Comparison of ENCODE assay signal across 5 worm cellular contexts in genomic region chrII:8742006-8742847, ce11.
TF ChIP-seq lines count a peak whose summit lies in the region.

No protein-coding gene starts in this region.

TF ChIP-seq in whole organism, L1 larva, 84 proteins besides CTCF, POLR2A, EP300 and RAD21 (continues in another document):
- TF ChIP-seq nhr-20 (tag; optimal IDR thresholded peaks at IDR 0.05; lab: Kevin White, UChicago) (peak; percentile 97), unc-62 (GFP tag; optimal IDR thresholded peaks at IDR 0.05; lab: Kevin White, UChicago) (no peak), snpc-4 (tag; optimal IDR thresholded peaks at IDR 0.05; lab: Kevin White, UChicago) (no peak), elt-3 (tag; optimal IDR thresholded peaks at IDR 0.05; lab: Kevin White, UChicago) (peak in 5 of 6 experiments; percentile 29 to 97 (median 64)), fkh-10 (GFP tag; optimal IDR thresholded peaks at IDR 0.05; lab: Kevin White, UChicago) (no peak), dsc-1 (tag; optimal IDR thresholded peaks at IDR 0.05; lab: Kevin White, UChicago) (no peak), pqm-1 (tag; optimal IDR thresholded peaks at IDR 0.05; lab: Kevin White, UChicago) (no peak), nhr-11 (tag; optimal IDR thresholded peaks at IDR 0.05; lab: Kevin White, UChicago) (peak; percentile 70), ceh-82 (tag; optimal IDR thresholded peaks at IDR 0.05; lab: Kevin White, UChicago) (no peak), C16A3.4 (tag; optimal IDR thresholded peaks at IDR 0.05; lab: Kevin White, UChicago) (peak; percentile 55), Y116A8C.19 (tag; optimal IDR thresholded peaks at IDR 0.05; lab: Kevin White, UChicago; ENCODE audit: borderline replicate concordance) (no peak), xbp-1 (tag; optimal IDR thresholded peaks at IDR 0.05; lab: Kevin White, UChicago) (peak; percentile 58), F16B12.6 (tag; optimal IDR thresholded peaks at IDR 0.05; lab: Kevin White, UChicago) (no peak), C34B4.2 (tag; optimal IDR thresholded peaks at IDR 0.05; lab: Kevin White, UChicago) (no peak), nhr-90 (tag; optimal IDR thresholded peaks at IDR 0.05; lab: Kevin White, UChicago; ENCODE audit: poor library complexity) (peak; percentile 94), sup-37 (GFP tag; optimal IDR thresholded peaks at IDR 0.05; lab: Kevin White, UChicago) (no peak), lin-15B (tag; optimal IDR thresholded peaks at IDR 0.05; lab: Kevin White, UChicago) (no peak)

TF ChIP-seq in whole organism, L2 larva, 48 proteins besides CTCF, POLR2A, EP300 and RAD21 (continues in another document):
- TF ChIP-seq lsy-2 (tag; optimal IDR thresholded peaks at IDR 0.05; lab: Kevin White, UChicago) (peak in 1 of 2 experiments; percentile 72), egl-27 (tag; optimal IDR thresholded peaks at IDR 0.05; lab: Kevin White, UChicago) (peak; percentile 38), lin-11 (tag; optimal IDR thresholded peaks at IDR 0.05; lab: Kevin White, UChicago) (no peak), ztf-1 (GFP tag; conservative IDR thresholded peaks at IDR 0.05; lab: Robert Waterston, UW) (no peak), mdl-1 (tag; optimal IDR thresholded peaks at IDR 0.05; lab: Kevin White, UChicago) (peak; percentile 89 to 90), peb-1 (tag; optimal IDR thresholded peaks at IDR 0.05; lab: Kevin White, UChicago) (no peak), elt-1 (tag; optimal IDR thresholded peaks at IDR 0.05; lab: Kevin White, UChicago) (no peak), zag-1 (tag; optimal IDR thresholded peaks at IDR 0.05; lab: Kevin White, UChicago) (no peak), ceh-16 (tag; optimal IDR thresholded peaks at IDR 0.05; lab: Kevin White, UChicago) (no peak), snpc-4 (tag; optimal IDR thresholded peaks at IDR 0.05; lab: Kevin White, UChicago) (no peak), R02D3.7 (tag; optimal IDR thresholded peaks at IDR 0.05; lab: Kevin White, UChicago) (no peak), sma-3 (GFP tag; optimal IDR thresholded peaks at IDR 0.05; lab: Kevin White, UChicago) (no peak), nhr-25 (tag; optimal IDR thresholded peaks at IDR 0.05; lab: Kevin White, UChicago) (peak; percentile 95), unc-39 (tag; optimal IDR thresholded peaks at IDR 0.05; lab: Kevin White, UChicago) (no peak), skn-1 (tag; optimal IDR thresholded peaks at IDR 0.05; lab: Kevin White, UChicago) (no peak), lin-13 (GFP tag; optimal IDR thresholded peaks at IDR 0.05; lab: Kevin White, UChicago) (peak; percentile 14), ztf-4 (tag; optimal IDR thresholded peaks at IDR 0.05; lab: Kevin White, UChicago) (no peak), ama-1 (optimal IDR thresholded peaks at IDR 0.05; lab: Kevin White, UChicago) (no peak), nhr-21 (tag; optimal IDR thresholded peaks at IDR 0.05; lab: Kevin White, UChicago) (peak; percentile 95), lin-39 (tag; optimal IDR thresholded peaks at IDR 0.05; lab: Kevin White, UChicago) (no peak)

TF ChIP-seq in whole organism, L3 larva, 47 proteins besides CTCF, POLR2A, EP300 and RAD21 (continues in another document):
- TF ChIP-seq ama-1 (optimal IDR thresholded peaks at IDR 0.05; lab: Kevin White, UChicago) (peak; percentile 63), mdl-1 (tag; optimal IDR thresholded peaks at IDR 0.05; lab: Kevin White, UChicago) (peak; percentile 92), ztf-4 (tag; optimal IDR thresholded peaks at IDR 0.05; lab: Kevin White, UChicago) (peak; percentile 31), nhr-25 (tag; optimal IDR thresholded peaks at IDR 0.05; lab: Kevin White, UChicago) (peak; percentile 88), elt-1 (tag; optimal IDR thresholded peaks at IDR 0.05; lab: Kevin White, UChicago) (peak; percentile 82), nhr-28 (tag; optimal IDR thresholded peaks at IDR 0.05; lab: Kevin White, UChicago) (no peak), nhr-11 (tag; optimal IDR thresholded peaks at IDR 0.05; lab: Kevin White, UChicago) (peak; percentile 80), fkh-2 (tag; optimal IDR thresholded peaks at IDR 0.05; lab: Kevin White, UChicago) (no peak), egl-27 (tag; optimal IDR thresholded peaks at IDR 0.05; lab: Kevin White, UChicago) (peak; percentile 34), nhr-43 (tag; optimal IDR thresholded peaks at IDR 0.05; lab: Kevin White, UChicago; ENCODE audit: poor library complexity, severe bottlenecking) (peak; percentile 95), nhr-23 (tag; optimal IDR thresholded peaks at IDR 0.05; lab: Kevin White, UChicago) (peak; percentile 85), ztf-11 (tag; optimal IDR thresholded peaks at IDR 0.05; lab: Kevin White, UChicago) (no peak), pqm-1 (tag; optimal IDR thresholded peaks at IDR 0.05; lab: Kevin White, UChicago) (peak; percentile 18), jun-1 (tag; optimal IDR thresholded peaks at IDR 0.05; lab: Kevin White, UChicago) (peak; percentile 66), tbx-2 (tag; optimal IDR thresholded peaks at IDR 0.05; lab: Kevin White, UChicago) (peak; percentile 52), lsy-12 (tag; optimal IDR thresholded peaks at IDR 0.05; lab: Kevin White, UChicago) (peak; percentile 4), ceh-82 (tag; optimal IDR thresholded peaks at IDR 0.05; lab: Kevin White, UChicago) (no peak), elt-3 (tag; optimal IDR thresholded peaks at IDR 0.05; lab: Kevin White, UChicago) (peak in 2 of 3 experiments; percentile 21 to 59), elt-2 (tag; optimal IDR thresholded peaks at IDR 0.05; lab: Kevin White, UChicago) (peak; percentile 72), nfya-1 (tag; optimal IDR thresholded peaks at IDR 0.05; lab: Kevin White, UChicago; ENCODE audit: insufficient read depth) (peak; percentile 42)

TF ChIP-seq in whole organism, L4 larva, 104 proteins besides CTCF, POLR2A, EP300 and RAD21 (continues in another document):
- TF ChIP-seq ces-1 (GFP tag; optimal IDR thresholded peaks at IDR 0.05; lab: Kevin White, UChicago) (no peak), Y5F2A.4 (GFP tag; optimal IDR thresholded peaks at IDR 0.05; lab: Kevin White, UChicago) (no peak), lsy-2 (tag; optimal IDR thresholded peaks at IDR 0.05; lab: Kevin White, UChicago) (peak in 1 of 2 experiments; percentile 58), F10B5.3 (tag; optimal IDR thresholded peaks at IDR 0.05; lab: Kevin White, UChicago) (no peak), snpc-4 (tag; optimal IDR thresholded peaks at IDR 0.05; lab: Kevin White, UChicago) (no peak), daf-12 (tag; optimal IDR thresholded peaks at IDR 0.05; lab: Kevin White, UChicago) (no peak), fos-1 (tag; optimal IDR thresholded peaks at IDR 0.05; lab: Kevin White, UChicago) (no peak), daf-8 (GFP tag; IDR thresholded peaks at IDR 0.05; lab: Robert Waterston, UW) (no peak), rbr-2 (tag; optimal IDR thresholded peaks at IDR 0.05; lab: Kevin White, UChicago) (peak; percentile 1), R02D3.7 (tag; optimal IDR thresholded peaks at IDR 0.05; lab: Kevin White, UChicago) (no peak), nhr-42 (GFP tag; IDR thresholded peaks at IDR 0.05; lab: Robert Waterston, UW) (no peak), Y48G9A.11 (GFP tag; IDR thresholded peaks at IDR 0.05; lab: Robert Waterston, UW) (no peak), lin-15B (tag; optimal IDR thresholded peaks at IDR 0.05; lab: Kevin White, UChicago) (no peak), Y75B8A.6 (GFP tag; IDR thresholded peaks at IDR 0.05; lab: Robert Waterston, UW) (no peak), daf-16 (GFP tag; optimal IDR thresholded peaks at IDR 0.05; lab: Kevin White, UChicago) (no peak), daf-16 (tag; optimal IDR thresholded peaks at IDR 0.05; lab: Kevin White, UChicago) (peak; percentile 76), zip-11 (GFP tag; IDR thresholded peaks at IDR 0.05; lab: Robert Waterston, UW) (no peak), nhr-25 (tag; optimal IDR thresholded peaks at IDR 0.05; lab: Kevin White, UChicago; ENCODE audit: borderline replicate concordance, insufficient read depth) (peak; percentile 66), zag-1 (tag; optimal IDR thresholded peaks at IDR 0.05; lab: Kevin White, UChicago) (no peak), pqm-1 (tag; optimal IDR thresholded peaks at IDR 0.05; lab: Kevin White, UChicago) (no peak), duxl-1 (tag; optimal IDR thresholded peaks at IDR 0.05; lab: Kevin White, UChicago; ENCODE audit: poor library complexity) (no peak), dmd-6 (GFP tag; IDR thresholded peaks at IDR 0.05; lab: Robert Waterston, UW) (peak; percentile 69)

TF ChIP-seq in whole organism, young adult, 124 proteins besides CTCF, POLR2A, EP300 and RAD21 (continues in another document):
- TF ChIP-seq dpff-1 (tag; optimal IDR thresholded peaks at IDR 0.05; lab: Kevin White, UChicago) = no peak
- TF ChIP-seq cebp-1 (GFP tag; IDR thresholded peaks at IDR 0.05; lab: Robert Waterston, UW) = 0 out of 2 replicates have a peak, but pooled peaks have one; percentile 14
- peak; percentile 41 for TF ChIP-seq cebp-1 (tag; optimal IDR thresholded peaks at IDR 0.05; lab: Kevin White, UChicago)
- no peak for TF ChIP-seq ztf-22 (GFP tag; optimal IDR thresholded peaks at IDR 0.05; lab: Kevin White, UChicago)
- TF ChIP-seq ztf-6 (GFP tag; IDR thresholded peaks at IDR 0.05; lab: Robert Waterston, UW) = no peak
- no peak for TF ChIP-seq dox-1 (GFP tag; IDR thresholded peaks at IDR 0.05; lab: Robert Waterston, UW)
- no peak for TF ChIP-seq him-1 (tag; optimal IDR thresholded peaks at IDR 0.05; lab: Kevin White, UChicago)
- no peak for TF ChIP-seq Y95B8A.8 (GFP tag; IDR thresholded peaks at IDR 0.05; lab: Robert Waterston, UW)
- TF ChIP-seq lag-1 (GFP tag; IDR thresholded peaks at IDR 0.05; lab: Robert Waterston, UW) = 0 out of 2 replicates have a peak, but pooled peaks have one; percentile 41
- no peak for TF ChIP-seq mxl-1 (tag; optimal IDR thresholded peaks at IDR 0.05; lab: Kevin White, UChicago)
- 0 out of 2 replicates have a peak, but pooled peaks have one; percentile 6 for TF ChIP-seq lir-1 (GFP tag; conservative IDR thresholded peaks at IDR 0.05; lab: Robert Waterston, UW)
- peak; percentile 62 for TF ChIP-seq B0336.3 (GFP tag; IDR thresholded peaks at IDR 0.05; lab: Robert Waterston, UW)
- no peak for TF ChIP-seq sea-2 (GFP tag; IDR thresholded peaks at IDR 0.05; lab: Robert Waterston, UW)
- TF ChIP-seq chd-7 (tag; optimal IDR thresholded peaks at IDR 0.05; lab: Kevin White, UChicago) = peak; percentile 67
- no peak for TF ChIP-seq bed-1 (GFP tag; IDR thresholded peaks at IDR 0.05; lab: Robert Waterston, UW)
- peak; percentile 39 for TF ChIP-seq die-1 (tag; optimal IDR thresholded peaks at IDR 0.05; lab: Kevin White, UChicago)
- no peak for TF ChIP-seq ets-4 (GFP tag; optimal IDR thresholded peaks at IDR 0.05; lab: Kevin White, UChicago)
- no peak for TF ChIP-seq lin-35 (GFP tag; optimal IDR thresholded peaks at IDR 0.05; lab: Kevin White, UChicago)
- no peak for TF ChIP-seq hmg-1.2 (GFP tag; IDR thresholded peaks at IDR 0.05; lab: Robert Waterston, UW)
- no peak for TF ChIP-seq mes-4 (tag; optimal IDR thresholded peaks at IDR 0.05; lab: Kevin White, UChicago)
- TF ChIP-seq let-607 (tag; optimal IDR thresholded peaks at IDR 0.05; lab: Kevin White, UChicago) = peak in 1 of 2 experiments; percentile 22
- no peak for TF ChIP-seq sdz-38 (tag; optimal IDR thresholded peaks at IDR 0.05; lab: Kevin White, UChicago)
- TF ChIP-seq rcor-1 (GFP tag; IDR thresholded peaks at IDR 0.05; lab: Robert Waterston, UW) = no peak
- no peak for TF ChIP-seq T26A5.8 (tag; optimal IDR thresholded peaks at IDR 0.05; lab: Kevin White, UChicago)
- TF ChIP-seq athp-1 (tag; optimal IDR thresholded peaks at IDR 0.05; lab: Kevin White, UChicago) = no peak
